Worm (Caenorhabditis elegans): ENCODE measurements around the gene sax-2.
A peak's percentile ranks its signal among the peaks of the same experiment; 100 is the strongest.

ce11 chrIII:5139768-5140167, 30.3 kb downstream of the sax-2 start:
- TF ChIP-seq egl-27 (tag; optimal IDR thresholded peaks at IDR 0.05): no peak
- no peak for TF ChIP-seq unc-62 (GFP tag; optimal IDR thresholded peaks at IDR 0.05)
- no peak for TF ChIP-seq egl-13 (tag; optimal IDR thresholded peaks at IDR 0.05)
- peak; percentile 15 for TF ChIP-seq tbx-2 (tag; optimal IDR thresholded peaks at IDR 0.05)

Measured in whole organism, L1 larva.